Worm (Caenorhabditis elegans): Measurements from ENCODE around the gene F32D1.3.

DNA sequence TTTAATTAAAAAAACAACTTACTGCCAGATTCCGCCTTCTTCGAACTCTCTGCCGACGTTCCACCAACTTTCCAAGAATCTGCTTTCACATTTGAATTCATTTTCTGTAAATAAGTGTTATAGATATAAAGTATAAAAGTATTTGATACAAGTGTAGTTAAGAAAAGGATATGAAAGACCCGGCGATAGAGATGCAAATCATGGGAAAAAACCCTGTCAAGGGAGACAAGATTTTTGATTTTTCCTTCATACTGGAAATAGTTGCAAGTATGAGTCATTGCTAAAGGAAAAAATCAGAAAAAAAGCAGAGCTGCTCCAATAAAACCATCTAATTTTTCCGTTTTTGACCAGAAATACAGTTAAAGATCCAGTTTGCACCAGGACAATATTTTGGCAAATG lies 34.9 kb upstream of the F32D1.3 start, which contains the start of gene F13A2.3:
- TF ChIP-seq him-1 (tag; optimal IDR thresholded peaks at IDR 0.05) = no peak
- TF ChIP-seq W03F9.2 (tag; optimal IDR thresholded peaks at IDR 0.05) = no peak
- no peak for TF ChIP-seq dao-5 (tag; optimal IDR thresholded peaks at IDR 0.05)
